Fruit fly (Drosophila melanogaster) Kc167 (cell line): Measurements from ENCODE around the gene PIG-Wb.

ENCODE experiments used
- Myc ChIP-seq: fragments of >200 bp; optimal IDR thresholded peaks from 2 replicates; lab custom pipeline; 2017; ENCODE audit warnings: missing external identifiers
- Sin3A ChIP-seq: fragments of >200 bp; optimal IDR thresholded peaks from 2 replicates; lab custom pipeline; 2018; ENCODE audit warnings: missing external identifiers
- h ChIP-seq: fragments of >200 bp; optimal IDR thresholded peaks from 3 replicates; lab custom pipeline; 2018; ENCODE audit warnings: missing external identifiers
- insv ChIP-seq: fragments of >200 bp; optimal IDR thresholded peaks from 3 replicates; lab custom pipeline; 2018; ENCODE audit warnings: missing external identifiers
- psq ChIP-seq: fragments of >200 bp; optimal IDR thresholded peaks from 2 replicates; lab custom pipeline; 2017; ENCODE audit warnings: missing external identifiers
- ttk ChIP-seq: sonication (Bioruptor generic); optimal IDR thresholded peaks from 2 replicates; lab custom pipeline; 2017; ENCODE audit warnings: missing external identifiers

PIG-Wb gene

dm6 chr3L:1745432-1745831 lies 7.5 kb upstream of the PIG-Wb start:
- TF ChIP-seq h (lab: Kevin White, UChicago): no peak
- TF ChIP-seq ttk (lab: Kevin White, UChicago): no peak

DNA sequence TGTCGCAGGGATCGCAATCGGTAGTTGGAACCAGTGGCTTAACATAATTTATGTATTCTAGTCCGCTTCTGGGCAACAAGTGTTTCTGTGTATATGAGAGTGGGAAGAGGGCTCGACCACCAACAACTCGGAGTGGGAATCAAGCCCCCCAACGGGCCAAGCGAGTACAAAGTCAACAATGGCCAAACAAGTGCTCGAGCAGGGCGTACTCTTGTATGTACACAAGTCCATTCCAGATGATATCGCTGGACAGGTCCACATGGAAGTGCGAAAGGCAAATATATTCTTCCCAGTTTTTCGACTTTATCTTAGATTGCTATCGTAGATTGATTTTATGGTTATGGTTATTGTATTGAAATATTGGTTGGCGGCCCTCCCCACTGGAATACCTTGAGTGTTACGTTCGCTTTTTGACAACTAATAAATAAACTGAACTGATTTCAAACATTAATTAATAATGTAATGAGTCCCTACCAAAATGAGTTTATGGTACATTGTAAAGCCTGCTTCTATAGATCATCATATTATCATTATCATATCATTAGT lies 4.7 kb upstream of the PIG-Wb start:
- no peak for TF ChIP-seq psq
- TF ChIP-seq Sin3A: no peak
- no peak for TF ChIP-seq Myc (lab: Kevin White, UChicago)
- TF ChIP-seq h (lab: Kevin White, UChicago): no peak
- TF ChIP-seq insv (lab: Kevin White, UChicago): no peak
- TF ChIP-seq ttk (lab: Kevin White, UChicago): no peak

dm6 chr3L:1741655-1742551 lies 4.0 kb upstream of the PIG-Wb start:
- TF ChIP-seq insv (lab: Kevin White, UChicago): no peak
- TF ChIP-seq Myc (lab: Kevin White, UChicago): no peak
- TF ChIP-seq Sin3A: no peak
- no peak for TF ChIP-seq h (lab: Kevin White, UChicago)
- TF ChIP-seq psq: no peak
- TF ChIP-seq ttk (lab: Kevin White, UChicago): no peak

DNA sequence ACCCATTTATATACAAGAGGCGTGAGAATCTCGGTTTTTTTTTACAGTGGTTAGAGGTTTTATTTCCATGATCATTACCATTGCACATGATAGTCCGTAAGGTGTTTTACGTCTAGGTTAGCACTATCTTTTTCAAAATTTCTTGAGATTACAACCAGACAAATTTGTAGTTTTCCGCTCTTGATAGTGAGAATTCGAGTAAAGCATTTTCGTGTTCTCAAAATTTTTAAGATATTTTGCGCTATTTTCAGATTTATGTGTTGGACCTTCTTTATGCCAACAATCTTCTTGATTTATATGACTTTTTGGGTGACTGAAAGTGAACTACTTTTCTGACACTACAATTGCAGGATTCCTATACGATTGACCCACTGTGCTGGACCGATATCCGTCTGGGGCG lies 3.2 kb upstream of the PIG-Wb start:
- TF ChIP-seq Sin3A (no peak), h (lab: Kevin White, UChicago) (no peak), ttk (lab: Kevin White, UChicago) (no peak)

DNA sequence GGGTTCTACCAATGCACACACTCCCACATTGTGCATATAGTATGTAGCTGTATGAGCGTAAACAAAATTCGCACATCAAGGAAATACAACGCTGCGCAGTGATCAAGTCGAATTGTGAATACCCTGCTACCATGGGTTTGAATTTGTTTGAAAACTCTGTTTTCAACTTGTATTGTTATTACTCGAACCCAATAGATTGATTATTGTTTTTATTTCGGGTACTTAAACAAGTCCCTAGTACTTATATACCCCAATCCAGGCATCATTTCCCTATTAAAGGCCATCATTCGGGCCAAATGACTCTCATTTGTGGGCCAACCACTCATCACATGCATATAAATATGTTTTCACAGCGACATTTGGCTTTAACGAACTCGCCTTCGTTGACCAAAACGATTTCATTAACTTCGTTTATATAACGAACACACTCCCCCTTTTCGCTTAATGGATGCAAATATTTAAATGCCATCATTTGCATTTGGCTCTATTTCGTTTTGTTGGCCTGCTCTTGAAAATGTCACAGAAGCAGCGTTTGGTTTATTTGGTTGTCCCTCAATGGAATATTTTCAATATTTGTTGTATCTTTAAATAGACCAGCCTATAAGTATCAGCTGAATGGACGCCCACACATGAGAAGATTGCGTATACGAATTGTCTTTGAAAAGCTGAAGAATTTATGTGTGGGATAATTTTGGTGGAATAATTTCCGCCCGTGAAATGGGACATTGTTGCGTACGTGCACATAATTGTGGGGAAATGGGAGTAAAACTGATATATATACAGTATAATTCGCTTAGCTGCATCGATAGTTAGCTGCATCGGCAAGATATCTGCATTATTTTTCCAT lies 2.4 kb upstream of the PIG-Wb start:
- TF ChIP-seq h (lab: Kevin White, UChicago): no peak
- no peak for TF ChIP-seq Myc (lab: Kevin White, UChicago)
- no peak for TF ChIP-seq insv (lab: Kevin White, UChicago)
- TF ChIP-seq Sin3A: no peak
- no peak for TF ChIP-seq psq
- TF ChIP-seq ttk (lab: Kevin White, UChicago): no peak

DNA sequence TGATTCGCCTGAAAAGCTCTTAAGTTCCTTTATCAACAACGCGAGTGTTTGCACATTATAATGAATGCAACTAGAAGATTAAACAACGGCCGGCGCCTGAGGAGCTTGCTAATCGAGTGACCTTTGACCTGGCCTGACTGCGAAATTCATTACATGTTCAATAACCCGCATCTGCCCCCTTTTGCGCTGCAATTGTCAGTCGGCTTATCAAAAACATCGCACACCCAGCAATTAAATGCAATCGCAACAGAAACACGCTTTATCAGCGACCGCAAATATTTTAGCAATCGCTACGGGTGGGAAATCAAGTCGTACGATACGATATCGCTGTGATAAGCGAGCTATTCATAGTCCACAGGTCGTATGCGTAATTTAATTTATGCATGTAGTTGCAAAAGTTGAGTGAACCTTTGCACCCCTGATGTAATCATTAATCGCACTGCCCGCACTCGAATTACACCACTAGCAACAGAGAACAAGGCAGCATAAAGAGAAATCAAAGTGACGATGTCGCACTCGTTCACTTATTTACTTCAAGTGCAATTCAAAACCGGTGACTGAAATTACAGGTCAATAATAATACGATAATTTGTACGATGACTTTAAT lies 1.7 kb upstream of the PIG-Wb start:
- TF ChIP-seq Sin3A (no peak), psq (no peak), insv (lab: Kevin White, UChicago) (no peak), Myc (lab: Kevin White, UChicago) (no peak), h (lab: Kevin White, UChicago) (no peak), ttk (lab: Kevin White, UChicago) (no peak)

- no peak for TF ChIP-seq psq
- TF ChIP-seq h (lab: Kevin White, UChicago): no peak
- no peak for TF ChIP-seq ttk (lab: Kevin White, UChicago)
- no peak for TF ChIP-seq Myc (lab: Kevin White, UChicago)
- no peak for TF ChIP-seq insv (lab: Kevin White, UChicago)
- no peak for TF ChIP-seq Sin3A
Observed at dm6 chr3L:1738375-1739328, 746 bp upstream of the PIG-Wb start, which contains the start of gene Gk2. TSS of gene Gk2 (plus strand) at chr3L:1738407.

DNA sequence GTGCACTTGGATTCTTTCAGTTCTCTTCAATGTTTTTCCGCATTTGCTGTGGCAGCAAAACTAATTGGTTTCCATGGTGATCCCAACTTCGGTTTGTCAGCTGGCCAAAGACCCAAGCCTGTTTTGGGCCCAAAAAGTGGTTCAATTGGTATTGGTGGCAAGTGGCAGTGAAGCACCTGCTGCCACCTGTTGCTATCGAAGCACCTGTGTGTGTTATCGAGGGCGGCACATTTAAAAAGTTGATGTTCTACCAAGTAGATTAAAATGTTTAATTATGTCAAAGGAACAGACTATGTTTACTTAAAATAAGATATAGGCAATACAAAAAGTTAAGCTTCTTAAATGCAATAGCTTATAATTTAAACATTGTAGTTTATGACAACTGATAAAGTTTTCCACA lies 2.3 kb downstream of the PIG-Wb start, which contains the start of gene Oseg4:
Gene Oseg4 (minus strand): TSS at position 165 of the 400 bp plus-strand sequence.
- no peak for TF ChIP-seq h (lab: Kevin White, UChicago)
- no peak for TF ChIP-seq insv (lab: Kevin White, UChicago)
- TF ChIP-seq Sin3A: no peak
- no peak for TF ChIP-seq ttk (lab: Kevin White, UChicago)
- TF ChIP-seq Myc (lab: Kevin White, UChicago): no peak
- no peak for TF ChIP-seq psq

DNA sequence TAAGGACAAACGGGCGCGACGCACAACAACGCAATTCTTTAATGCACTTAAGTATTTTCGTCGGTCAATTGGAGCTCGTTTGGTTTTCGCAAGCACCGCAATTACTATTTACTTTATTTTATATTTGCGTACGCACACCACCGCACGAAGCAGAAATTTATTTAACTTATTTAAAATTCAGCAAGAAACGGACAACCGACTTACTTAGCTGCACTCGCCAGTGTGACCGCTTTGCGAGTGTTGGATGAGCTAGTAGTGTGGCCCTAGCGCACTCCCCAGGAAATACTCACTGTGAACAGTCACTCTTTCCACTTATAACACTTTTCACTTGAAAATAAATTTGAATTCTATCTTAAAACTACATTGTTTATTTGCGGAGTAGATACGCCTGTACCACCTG lies 7.0 kb downstream of the PIG-Wb start, which contains the start of gene drpr:
Gene drpr (minus strand): TSS at position 235 of the 400 bp plus-strand sequence.
- no peak for TF ChIP-seq ttk (lab: Kevin White, UChicago)
- TF ChIP-seq h (lab: Kevin White, UChicago): no peak
- no peak for TF ChIP-seq psq
- no peak for TF ChIP-seq insv (lab: Kevin White, UChicago)
- TF ChIP-seq Myc (lab: Kevin White, UChicago): no peak
- no peak for TF ChIP-seq Sin3A

dm6 chr3L:1730160-1730595 lies 7.7 kb downstream of the PIG-Wb start:
- TF ChIP-seq Sin3A (no peak), ttk (lab: Kevin White, UChicago) (no peak), psq (no peak), insv (lab: Kevin White, UChicago) (no peak)
